Worm (Caenorhabditis elegans) whole organism, L2 larva: ENCODE measurements around the gene C40A11.2.

Experiments
- ZK546.5 ChIP-seq: sonication (generic microtip); optimal IDR thresholded peaks from 2 replicates; lab custom pipeline; 2017; ENCODE audit warnings: missing biosample characterization, missing genetic modification characterization
- ceh-82 ChIP-seq: fragments of 150-350 bp; optimal IDR thresholded peaks from 2 replicates; lab custom pipeline; 2014; ENCODE audit warnings: missing biosample characterization, missing genetic modification characterization
- dmd-4 ChIP-seq: sonication (generic microtip); optimal IDR thresholded peaks from 2 replicates; lab custom pipeline; 2017; ENCODE audit warnings: missing biosample characterization, missing genetic modification characterization
- nhr-237 ChIP-seq: fragments of 150-350 bp; optimal IDR thresholded peaks from 2 replicates; lab custom pipeline; 2014; ENCODE audit warnings: missing biosample characterization, missing genetic modification characterization
- nhr-25 ChIP-seq: fragments of 150-350 bp; sonication (generic microtip); optimal IDR thresholded peaks from 3 replicates; lab custom pipeline; 2014; ENCODE audit warnings: missing biosample characterization, missing genetic modification characterization
- nhr-77 ChIP-seq: fragments of 150-350 bp; optimal IDR thresholded peaks from 2 replicates; lab custom pipeline; 2014; ENCODE audit warnings: missing biosample characterization, missing genetic modification characterization
- snpc-4 ChIP-seq: fragments of 150-350 bp; optimal IDR thresholded peaks from 2 replicates; lab custom pipeline; 2014; ENCODE audit warnings: missing biosample characterization, missing genetic modification characterization
- unc-39 ChIP-seq: fragments of 150-350 bp; optimal IDR thresholded peaks from 2 replicates; lab custom pipeline; 2014; ENCODE audit warnings: missing biosample characterization, missing genetic modification characterization
- ztf-4 ChIP-seq: fragments of 150-350 bp; optimal IDR thresholded peaks from 2 replicates; lab custom pipeline; 2014; ENCODE audit warnings: missing biosample characterization, missing genetic modification characterization

- TF ChIP-seq nhr-25 (tag; lab: Kevin White, UChicago): no peak
- no peak for TF ChIP-seq dmd-4 (tag; lab: Kevin White, UChicago)
- no peak for TF ChIP-seq unc-39 (tag; lab: Kevin White, UChicago)
- TF ChIP-seq snpc-4 (tag; lab: Kevin White, UChicago): no peak
- no peak for TF ChIP-seq ztf-4 (tag; lab: Kevin White, UChicago)
- TF ChIP-seq nhr-237 (tag; lab: Kevin White, UChicago): no peak
- TF ChIP-seq nhr-77 (tag; lab: Kevin White, UChicago): no peak
- no peak for TF ChIP-seq ZK546.5 (tag; lab: Kevin White, UChicago)
- TF ChIP-seq ceh-82 (tag; lab: Kevin White, UChicago): no peak
These were observed 47.4 kb upstream of the C40A11.2 start, which contains the start of gene math-42 for ce11 chrII:2099139-2099976.
